Worm (Caenorhabditis elegans) whole organism, early embryonic: Measurements from ENCODE around the gene C55B6.4.

Experiments
- aly-1 ChIP-seq: sonication (generic microtip); optimal IDR thresholded peaks from 2 replicates; lab custom pipeline; 2016; ENCODE audit warnings: missing genetic modification characterization, missing compliant biosample characterization
- ama-1 ChIP-seq: fragments of 150-350 bp; optimal IDR thresholded peaks from 2 replicates; lab custom pipeline; 2014
- ceh-13 ChIP-seq: fragments of 200-800 bp; sonication (Bioruptor generic); optimal IDR thresholded peaks from 2 replicates; lab custom pipeline; 2018; ENCODE audit warnings: mild to moderate bottlenecking, missing genetic modification characterization, missing compliant biosample characterization
- ceh-36 ChIP-seq: sonication (generic microtip); optimal IDR thresholded peaks from 2 replicates; lab custom pipeline; 2016; ENCODE audit warnings: missing genetic modification characterization, inconsistent platforms, missing compliant biosample characterization
- flt-1 ChIP-seq: fragments of 200-800 bp; sonication (Bioruptor generic); IDR thresholded peaks from 2 replicates; pipeline ENCODE4 v1.3.6; 2022; ENCODE audit warnings: missing genetic modification characterization, missing compliant biosample characterization
- hmg-4 ChIP-seq: fragments of 200-800 bp; sonication (Bioruptor generic); optimal IDR thresholded peaks from 2 replicates; lab custom pipeline; 2018; ENCODE audit warnings: mild to moderate bottlenecking, missing genetic modification characterization, missing compliant biosample characterization
- scrt-1 ChIP-seq: fragments of 200-800 bp; sonication (Bioruptor generic); IDR thresholded peaks from 2 replicates; pipeline ENCODE4 v1.3.6; 2022; ENCODE audit warnings: missing genetic modification characterization, missing compliant biosample characterization
- sea-1 ChIP-seq: fragments of 200-800 bp; sonication (Bioruptor generic); conservative IDR thresholded peaks from 2 replicates; pipeline ENCODE4 v1.3.6; 2022; ENCODE audit warnings: missing genetic modification characterization, missing compliant biosample characterization

- no peak for TF ChIP-seq ceh-13
- no peak for TF ChIP-seq flt-1
- no peak for TF ChIP-seq aly-1 (tag; lab: Kevin White, UChicago)
- TF ChIP-seq scrt-1: no peak
- no peak for TF ChIP-seq ama-1 (lab: Kevin White, UChicago)
- TF ChIP-seq ceh-36 (tag; lab: Kevin White, UChicago): no peak
- no peak for TF ChIP-seq hmg-4 (GFP tag; lab: Kevin White, UChicago)
- no peak for TF ChIP-seq sea-1
These were observed 10.7 kb downstream of the C55B6.4 start for ce11 chrX:7176817-7177216.
